Worm (Caenorhabditis elegans) whole organism, L3 larva: ENCODE results near the gene bath-41.

ENCODE experiments used
- ceh-16 ChIP-seq: sonication (generic microtip); optimal IDR thresholded peaks from 2 replicates; lab custom pipeline; 2017; ENCODE audit warnings: missing biosample characterization, missing genetic modification characterization
- ceh-82 ChIP-seq: fragments of 150-350 bp; optimal IDR thresholded peaks from 2 replicates; lab custom pipeline; 2014; ENCODE audit warnings: missing biosample characterization, missing genetic modification characterization
- elt-2 ChIP-seq: sonication (generic microtip); optimal IDR thresholded peaks from 2 replicates; lab custom pipeline; 2016; ENCODE audit warnings: missing genetic modification reagents, mild to moderate bottlenecking, missing genetic modification characterization, missing compliant biosample characterization
- eor-1 ChIP-seq, 2 experiments: fragments of 150-350 bp; optimal IDR thresholded peaks; 2 replicates each; lab custom pipeline; 2014 to 2018; ENCODE audit warnings: missing biosample characterization in 2 of 2, missing genetic modification characterization in 2 of 2
- fos-1 ChIP-seq: fragments of 150-350 bp; optimal IDR thresholded peaks from 2 replicates; lab custom pipeline; 2014; ENCODE audit warnings: missing biosample characterization, missing genetic modification characterization
- lin-39 ChIP-seq: fragments of 150-350 bp; optimal IDR thresholded peaks from 2 replicates; lab custom pipeline; 2018; ENCODE audit warnings: missing biosample characterization, missing genetic modification reagents, missing genetic modification characterization
- mdl-1 ChIP-seq: fragments of 150-350 bp; optimal IDR thresholded peaks from 2 replicates; lab custom pipeline; 2014; ENCODE audit warnings: missing biosample characterization, missing genetic modification characterization
- nhr-237 ChIP-seq: fragments of 150-350 bp; optimal IDR thresholded peaks from 2 replicates; lab custom pipeline; 2014; ENCODE audit warnings: missing biosample characterization, missing genetic modification characterization
- snpc-4 ChIP-seq: fragments of 150-350 bp; optimal IDR thresholded peaks from 2 replicates; lab custom pipeline; 2014; ENCODE audit warnings: missing biosample characterization, missing genetic modification characterization
- unc-62 ChIP-seq: fragments of 150-350 bp; sonication (generic microtip); optimal IDR thresholded peaks from 4 replicates; lab custom pipeline; 2014; ENCODE audit warnings: missing biosample characterization, missing genetic modification reagents, missing genetic modification characterization

DNA sequence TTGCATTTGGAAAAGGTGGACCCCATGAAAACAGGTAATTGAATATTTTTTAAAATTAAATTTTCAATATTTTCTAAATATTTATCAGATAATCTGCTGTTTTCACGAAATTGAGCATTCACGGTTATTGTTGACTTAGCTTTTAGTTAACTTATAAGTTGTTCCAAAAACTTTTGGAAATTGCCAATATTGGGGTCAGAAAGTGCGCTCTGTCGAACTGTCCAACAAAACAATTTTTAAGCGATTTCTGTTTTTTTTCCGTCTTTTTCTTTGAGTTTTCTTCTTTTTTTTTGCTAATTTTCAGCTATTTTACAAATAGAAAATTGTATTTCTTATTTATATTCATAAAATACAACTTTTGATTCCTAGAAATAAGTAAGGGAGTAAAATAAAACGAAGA, 9.2 kb upstream of the bath-41 start:
- TF ChIP-seq snpc-4 (tag; lab: Kevin White, UChicago) (no peak), ceh-82 (tag; lab: Kevin White, UChicago) (no peak), unc-62 (GFP tag; lab: Kevin White, UChicago) (no peak), ceh-16 (tag; lab: Kevin White, UChicago) (no peak), nhr-237 (no peak), mdl-1 (tag; lab: Kevin White, UChicago) (no peak), fos-1 (no peak), lin-39 (tag; lab: Kevin White, UChicago) (no peak), elt-2 (no peak), eor-1 (tag; optimal IDR thresholded peaks at IDR 0.05; lab: Kevin White, UChicago) (no peak)
